Fruit fly (Drosophila melanogaster) whole organism: ENCODE results near the gene Usp32.

ENCODE experiments used
- CG8478 ChIP-seq: fragments of >200 bp; optimal IDR thresholded peaks from 2 replicates; lab custom pipeline; 2018; ENCODE audit warnings: inconsistent platforms
- pan ChIP-seq: fragments of >200 bp; optimal IDR thresholded peaks from 2 replicates; lab custom pipeline; 2017

- peak; percentile 34 for TF ChIP-seq pan (lab: Kevin White, UChicago)
- TF ChIP-seq CG8478 = no peak
These were observed 26.1 kb downstream of the Usp32 start for dm6 chr3L:19896892-19897684.
